Fruit fly (Drosophila melanogaster): ENCODE measurements around the gene Sol1.

Gene Sol1

dm6 chr3R:12449617-12450242, 63.7 kb downstream of the Sol1 start (continued):
- TF ChIP-seq CG8281 (tag; optimal IDR thresholded peaks at IDR 0.05) (peak; percentile 1), Dll (GFP tag; IDR thresholded peaks at IDR 0.05; ENCODE audit: partially characterized antibody) (no peak), zen (tag; optimal IDR thresholded peaks at IDR 0.05) (no peak), Sry-β (GFP tag; optimal IDR thresholded peaks at IDR 0.05) (no peak), CG10267 (tag; optimal IDR thresholded peaks at IDR 0.05) (no peak), gsb (GFP tag; IDR thresholded peaks at IDR 0.05) (no peak), p53 (GFP tag; optimal IDR thresholded peaks at IDR 0.05) (no peak), vvl (GFP tag; IDR thresholded peaks at IDR 0.05) (no peak), CG9876 (GFP tag; optimal IDR thresholded peaks at IDR 0.05) (no peak), hb (GFP tag; IDR thresholded peaks at IDR 0.05; ENCODE audit: partially characterized antibody) (no peak), disco-r (GFP tag; optimal IDR thresholded peaks at IDR 0.05) (no peak), so (GFP tag; IDR thresholded peaks at IDR 0.05) (no peak), Lhr (GFP tag; optimal IDR thresholded peaks at IDR 0.05) (no peak), zf30C (GFP tag; optimal IDR thresholded peaks at IDR 0.05) (peak; percentile 72), YL-1 (GFP tag; optimal IDR thresholded peaks at IDR 0.05) (no peak), CG18476 (GFP tag; optimal IDR thresholded peaks at IDR 0.05) (no peak), CG17568 (GFP tag; optimal IDR thresholded peaks at IDR 0.05) (no peak), usp (GFP tag; optimal IDR thresholded peaks at IDR 0.05) (no peak), tio (GFP tag; optimal IDR thresholded peaks at IDR 0.05) (no peak), nau (GFP tag; optimal IDR thresholded peaks at IDR 0.05) (no peak), h (optimal IDR thresholded peaks at IDR 0.05) (no peak), CG14441 (GFP tag; IDR thresholded peaks at IDR 0.05) (no peak), H2.0 (GFP tag; IDR thresholded peaks at IDR 0.05) (no peak), Dip2 (GFP tag; IDR thresholded peaks at IDR 0.05) (no peak), hth (optimal IDR thresholded peaks at IDR 0.05) (no peak), luna (GFP tag; optimal IDR thresholded peaks at IDR 0.05) (no peak), phol (tag; optimal IDR thresholded peaks at IDR 0.05) (no peak), CG11723 (GFP tag; optimal IDR thresholded peaks at IDR 0.05) (no peak), CG34422 (GFP tag; IDR thresholded peaks at IDR 0.05) (no peak), fru (optimal IDR thresholded peaks at IDR 0.05) (no peak), CG18619 (GFP tag; optimal IDR thresholded peaks at IDR 0.05) (no peak), wek (GFP tag; optimal IDR thresholded peaks at IDR 0.05) (no peak), CG15479 (GFP tag; optimal IDR thresholded peaks at IDR 0.05) (no peak), CG30403 (GFP tag; optimal IDR thresholded peaks at IDR 0.05) (no peak), hkb (optimal IDR thresholded peaks at IDR 0.05) (no peak), hkb (GFP tag; IDR thresholded peaks at IDR 0.05) (no peak), tx (GFP tag; optimal IDR thresholded peaks at IDR 0.05) (no peak), CG9932 (GFP tag; IDR thresholded peaks at IDR 0.05) (no peak), gce (GFP tag; IDR thresholded peaks at IDR 0.05) (no peak), dimm (GFP tag; IDR thresholded peaks at IDR 0.05) (no peak), tup (GFP tag; optimal IDR thresholded peaks at IDR 0.05) (no peak), Hr3 (GFP tag; optimal IDR thresholded peaks at IDR 0.05) (no peak), CG2199 (GFP tag; IDR thresholded peaks at IDR 0.05) (0 out of 3 replicates have a peak, but pooled peaks have one; percentile 32), E2f1 (GFP tag; IDR thresholded peaks at IDR 0.05) (no peak), toy (GFP tag; IDR thresholded peaks at IDR 0.05) (no peak), ro (GFP tag; IDR thresholded peaks at IDR 0.05) (no peak), tgo (GFP tag; IDR thresholded peaks at IDR 0.05) (no peak), CG1603 (tag; optimal IDR thresholded peaks at IDR 0.05) (no peak), Max (GFP tag; optimal IDR thresholded peaks at IDR 0.05) (no peak), Hr39 (optimal IDR thresholded peaks at IDR 0.05) (no peak), seq (GFP tag; IDR thresholded peaks at IDR 0.05) (peak; percentile 48), scrt (GFP tag; optimal IDR thresholded peaks at IDR 0.05) (no peak), CG7271 (tag; optimal IDR thresholded peaks at IDR 0.05) (no peak)

All from whole organism, embryonic.